Worm (Caenorhabditis elegans) whole organism, L1 larva: ENCODE data around the gene Y75B12B.13.

Source experiments
- aly-2 ChIP-seq: fragments of 150-350 bp; optimal IDR thresholded peaks from 2 replicates; lab custom pipeline; 2014; ENCODE audit warnings: missing biosample characterization, missing genetic modification characterization
- fkh-8 ChIP-seq: sonication (generic microtip); optimal IDR thresholded peaks from 2 replicates; lab custom pipeline; 2016; ENCODE audit warnings: mild to moderate bottlenecking, missing genetic modification characterization, missing compliant biosample characterization
- mep-1 ChIP-seq: fragments of 150-350 bp; optimal IDR thresholded peaks from 2 replicates; lab custom pipeline; 2014; ENCODE audit warnings: missing biosample characterization, missing genetic modification characterization
- swsn-7 ChIP-seq: sonication (generic microtip); optimal IDR thresholded peaks from 2 replicates; lab custom pipeline; 2016; ENCODE audit warnings: missing genetic modification characterization, missing compliant biosample characterization
- tlp-1 ChIP-seq: fragments of 150-350 bp; optimal IDR thresholded peaks from 2 replicates; lab custom pipeline; 2014; ENCODE audit warnings: missing biosample characterization, missing genetic modification characterization
- zip-4 ChIP-seq: fragments of 200-800 bp; sonication (Bioruptor generic); optimal IDR thresholded peaks from 2 replicates; lab custom pipeline; 2018; ENCODE audit warnings: mild to moderate bottlenecking, missing genetic modification characterization, moderate library complexity, missing compliant biosample characterization
- ztf-11 ChIP-seq, 2 experiments: sonication (generic microtip); optimal IDR thresholded peaks; 2 replicates each; lab custom pipeline; 2016 to 2017; ENCODE audit warnings: missing genetic modification characterization in 2 of 2, missing biosample characterization in 1 of 2, missing compliant biosample characterization in 1 of 2

ce11 chrV:15199768-15200167, 6.0 kb upstream of the Y75B12B.13 start, which contains the start of gene Y75B12B.10:
- TF ChIP-seq zip-4 (no peak), ztf-11 (tag; optimal IDR thresholded peaks at IDR 0.05; lab: Kevin White, UChicago) (no peak), fkh-8 (no peak), mep-1 (tag; lab: Kevin White, UChicago) (no peak), swsn-7 (tag; lab: Kevin White, UChicago) (no peak), aly-2 (tag; lab: Kevin White, UChicago) (no peak), tlp-1 (no peak)
